Worm (Caenorhabditis elegans): ENCODE measurements around the gene srh-80.
A peak's percentile ranks its signal among the peaks of the same experiment; 100 is the strongest.

srh-80 gene

ce11 chrV:185694-186217, 34.0 kb upstream of the srh-80 start, which contains the start of gene arid-1 (continued):
- peak; percentile 26 for TF ChIP-seq hlh-11 (tag; optimal IDR thresholded peaks at IDR 0.05)
- no peak for TF ChIP-seq nhr-11 (tag; optimal IDR thresholded peaks at IDR 0.05)
- no peak for TF ChIP-seq vab-7 (GFP tag; IDR thresholded peaks at IDR 0.05)
- no peak for TF ChIP-seq madf-5 (GFP tag; IDR thresholded peaks at IDR 0.05)
- TF ChIP-seq mep-1 (tag; optimal IDR thresholded peaks at IDR 0.05): peak; percentile 44
- TF ChIP-seq arid-1 (GFP tag; conservative IDR thresholded peaks at IDR 0.05): no peak
- no peak for TF ChIP-seq mes-2 (tag; optimal IDR thresholded peaks at IDR 0.05; ENCODE audit: poor library complexity, severe bottlenecking)
- TF ChIP-seq rbr-2 (tag; optimal IDR thresholded peaks at IDR 0.05): peak; percentile 17
- TF ChIP-seq egl-43 (GFP tag; IDR thresholded peaks at IDR 0.05): no peak
- no peak for TF ChIP-seq mdt-29 (GFP tag; IDR thresholded peaks at IDR 0.05)
- no peak for TF ChIP-seq nhr-102 (tag; optimal IDR thresholded peaks at IDR 0.05)
- TF ChIP-seq zag-1 (tag; optimal IDR thresholded peaks at IDR 0.05): no peak
- no peak for TF ChIP-seq Y5F2A.4 (GFP tag; optimal IDR thresholded peaks at IDR 0.05)
- no peak for TF ChIP-seq daf-8 (GFP tag; IDR thresholded peaks at IDR 0.05)
- TF ChIP-seq fkh-10 (GFP tag; optimal IDR thresholded peaks at IDR 0.05): peak; percentile 39
- no peak for TF ChIP-seq lin-13 (GFP tag; optimal IDR thresholded peaks at IDR 0.05)
- TF ChIP-seq egl-27 (tag; optimal IDR thresholded peaks at IDR 0.05): no peak
- TF ChIP-seq unc-39 (tag; optimal IDR thresholded peaks at IDR 0.05): no peak
- no peak for TF ChIP-seq gei-8 (GFP tag; optimal IDR thresholded peaks at IDR 0.05)
- TF ChIP-seq sdz-12 (GFP tag; optimal IDR thresholded peaks at IDR 0.05): no peak
- no peak for TF ChIP-seq nhr-237 (tag; optimal IDR thresholded peaks at IDR 0.05)
- TF ChIP-seq tag-97 (GFP tag; IDR thresholded peaks at IDR 0.05): no peak
- no peak for TF ChIP-seq F10B5.3 (tag; optimal IDR thresholded peaks at IDR 0.05)
- 0 out of 2 replicates have a peak, but pooled peaks have one; percentile 17 for TF ChIP-seq Y48G9A.11 (GFP tag; IDR thresholded peaks at IDR 0.05)
- no peak for TF ChIP-seq spr-1 (tag; optimal IDR thresholded peaks at IDR 0.05)
- TF ChIP-seq cey-2 (tag; optimal IDR thresholded peaks at IDR 0.05; ENCODE audit: borderline replicate concordance, insufficient read depth): no peak
- no peak for TF ChIP-seq F37D6.2 (tag; optimal IDR thresholded peaks at IDR 0.05)
- TF ChIP-seq ztf-7 (tag; optimal IDR thresholded peaks at IDR 0.05): no peak
- TF ChIP-seq lir-3 (tag; optimal IDR thresholded peaks at IDR 0.05): no peak
- TF ChIP-seq ceh-62 (tag; optimal IDR thresholded peaks at IDR 0.05): no peak
- TF ChIP-seq daf-16 (GFP tag; optimal IDR thresholded peaks at IDR 0.05): no peak
- TF ChIP-seq daf-16 (tag; optimal IDR thresholded peaks at IDR 0.05): no peak
- no peak for TF ChIP-seq duxl-1 (tag; optimal IDR thresholded peaks at IDR 0.05; ENCODE audit: poor library complexity)
- TF ChIP-seq snpc-4 (tag; optimal IDR thresholded peaks at IDR 0.05): no peak
- peak; percentile 78 for TF ChIP-seq hmg-1.1 (GFP tag; IDR thresholded peaks at IDR 0.05)
- peak; percentile 65 for TF ChIP-seq dpl-1 (GFP tag; optimal IDR thresholded peaks at IDR 0.05)
- TF ChIP-seq aly-2 (tag; optimal IDR thresholded peaks at IDR 0.05): no peak
- no peak for TF ChIP-seq D1046.2 (GFP tag; IDR thresholded peaks at IDR 0.05)
- TF ChIP-seq snpc-1.2 (GFP tag; IDR thresholded peaks at IDR 0.05): no peak
- TF ChIP-seq zip-2 (tag; optimal IDR thresholded peaks at IDR 0.05): no peak
- TF ChIP-seq mxl-3 (GFP tag; optimal IDR thresholded peaks at IDR 0.05): no peak
- no peak for TF ChIP-seq ceh-82 (tag; optimal IDR thresholded peaks at IDR 0.05)
- TF ChIP-seq pha-4 (GFP tag; IDR thresholded peaks at IDR 0.05): no peak
- TF ChIP-seq pha-4 (tag; optimal IDR thresholded peaks at IDR 0.05): no peak
- TF ChIP-seq daf-12 (tag; optimal IDR thresholded peaks at IDR 0.05): no peak
- TF ChIP-seq nhr-42 (GFP tag; IDR thresholded peaks at IDR 0.05): no peak
- no peak for TF ChIP-seq ctbp-1 (GFP tag; IDR thresholded peaks at IDR 0.05)
- TF ChIP-seq lin-38 (GFP tag; IDR thresholded peaks at IDR 0.05): peak; percentile 55
- no peak for TF ChIP-seq dmd-9 (GFP tag; IDR thresholded peaks at IDR 0.05)
- TF ChIP-seq unc-130 (GFP tag; optimal IDR thresholded peaks at IDR 0.05): peak; percentile 62
- no peak for TF ChIP-seq ceh-32 (tag; optimal IDR thresholded peaks at IDR 0.05; ENCODE audit: poor library complexity)
- TF ChIP-seq nhr-48 (tag; optimal IDR thresholded peaks at IDR 0.05): no peak
- no peak for TF ChIP-seq nhr-28 (tag; optimal IDR thresholded peaks at IDR 0.05)

All from whole organism, L4 larva.